Fruit fly (Drosophila melanogaster) Kc167 (cell line): ENCODE data around the gene CG9628.

ENCODE experiments used
- Myc ChIP-seq: fragments of >200 bp; optimal IDR thresholded peaks from 2 replicates; lab custom pipeline; 2017; ENCODE audit warnings: missing external identifiers
- Sin3A ChIP-seq: fragments of >200 bp; optimal IDR thresholded peaks from 2 replicates; lab custom pipeline; 2018; ENCODE audit warnings: missing external identifiers
- h ChIP-seq: fragments of >200 bp; optimal IDR thresholded peaks from 3 replicates; lab custom pipeline; 2018; ENCODE audit warnings: missing external identifiers
- insv ChIP-seq: fragments of >200 bp; optimal IDR thresholded peaks from 3 replicates; lab custom pipeline; 2018; ENCODE audit warnings: missing external identifiers
- psq ChIP-seq: fragments of >200 bp; optimal IDR thresholded peaks from 2 replicates; lab custom pipeline; 2017; ENCODE audit warnings: missing external identifiers
- ttk ChIP-seq: sonication (Bioruptor generic); optimal IDR thresholded peaks from 2 replicates; lab custom pipeline; 2017; ENCODE audit warnings: missing external identifiers

DNA sequence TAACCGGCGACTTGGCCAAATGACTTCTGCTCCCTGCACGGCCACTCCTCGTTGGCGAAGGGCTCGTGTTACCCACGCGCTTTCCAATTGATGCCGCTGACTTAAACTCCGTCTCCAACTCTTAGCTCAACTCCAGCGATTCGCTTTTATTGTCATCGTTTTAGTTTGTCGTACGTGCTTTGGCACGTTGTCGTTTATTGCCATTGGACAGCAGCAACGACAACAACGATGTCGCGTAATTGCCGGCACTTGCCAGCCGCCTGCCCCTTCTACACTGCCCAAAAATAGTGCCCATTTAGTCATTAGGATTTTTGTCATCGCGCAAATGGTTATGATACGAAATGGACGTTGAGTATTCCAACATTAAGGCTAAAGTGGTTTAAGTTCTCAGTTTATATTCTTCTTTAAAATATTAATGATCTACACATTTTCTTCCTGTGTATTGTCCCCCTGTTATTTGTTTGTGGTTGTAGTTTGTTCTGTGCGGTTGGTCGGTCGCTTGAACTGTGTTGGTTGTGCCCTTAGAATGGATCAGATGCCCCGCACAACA lies 43.3 kb downstream of the CG9628 start:
- TF ChIP-seq ttk (lab: Kevin White, UChicago) (no peak), insv (no peak), psq (lab: Kevin White, UChicago) (no peak), h (no peak), Sin3A (lab: Kevin White, UChicago) (no peak), Myc (lab: Kevin White, UChicago) (no peak)
